Fruit fly (Drosophila melanogaster) whole organism, embryonic: ENCODE results near the gene CG8460.

Experiments
- ATbp ChIP-seq: fragments of 200-800 bp; sonication (Bioruptor generic); optimal IDR thresholded peaks from 2 replicates; lab custom pipeline; 2017; ENCODE audit warnings: missing biosample characterization, mild to moderate bottlenecking, missing genetic modification characterization, missing genetic modification reagents
- Asciz ChIP-seq: fragments of 200-800 bp; sonication (Bioruptor generic); optimal IDR thresholded peaks from 2 replicates; lab custom pipeline; 2017; ENCODE audit warnings: missing biosample characterization, mild to moderate bottlenecking, missing genetic modification characterization, missing genetic modification reagents
- B-H2 ChIP-seq: fragments of 200-800 bp; sonication (Bioruptor generic); optimal IDR thresholded peaks from 2 replicates; lab custom pipeline; 2018; ENCODE audit warnings: missing biosample characterization, mild to moderate bottlenecking, missing genetic modification characterization
- Bgb ChIP-seq: fragments of 200-800 bp; sonication (Bioruptor generic); IDR thresholded peaks from 2 replicates; pipeline ENCODE4 v1.3.6; 2022; ENCODE audit warnings: missing biosample characterization, missing genetic modification characterization; ENCODE audit not compliant: partially characterized antibody
- CG11456 ChIP-seq: fragments of 200-800 bp; sonication (Bioruptor generic); IDR thresholded peaks from 3 replicates; pipeline ENCODE4 v1.3.6; 2022; ENCODE audit warnings: missing biosample characterization, missing genetic modification characterization
- CG12299 ChIP-seq: fragments of 200-800 bp; sonication (Bioruptor generic); optimal IDR thresholded peaks from 2 replicates; lab custom pipeline; 2018; ENCODE audit warnings: missing biosample characterization, mild to moderate bottlenecking, missing genetic modification characterization
- CG13287 ChIP-seq: fragments of 200-800 bp; sonication (Bioruptor generic); IDR thresholded peaks from 2 replicates; pipeline ENCODE4 v1.3.6; 2022; ENCODE audit warnings: missing biosample characterization, missing genetic modification characterization; ENCODE audit not compliant: partially characterized antibody
- CG15479 ChIP-seq: fragments of 200-800 bp; sonication (Bioruptor generic); optimal IDR thresholded peaks from 3 replicates; lab custom pipeline; 2019; ENCODE audit warnings: missing biosample characterization, mild to moderate bottlenecking, missing genetic modification characterization, moderate library complexity
- CG1602 ChIP-seq: fragments of 200-800 bp; sonication (Bioruptor generic); optimal IDR thresholded peaks from 3 replicates; lab custom pipeline; 2016; ENCODE audit warnings: missing biosample characterization, missing genetic modification characterization
- CG18476 ChIP-seq: fragments of 200-800 bp; sonication (Bioruptor generic); optimal IDR thresholded peaks from 2 replicates; lab custom pipeline; 2016; ENCODE audit warnings: missing biosample characterization, mild to moderate bottlenecking, missing genetic modification characterization
- CG18619 ChIP-seq: fragments of 200-800 bp; sonication (Bioruptor generic); optimal IDR thresholded peaks from 3 replicates; lab custom pipeline; 2017; ENCODE audit warnings: missing biosample characterization, mild to moderate bottlenecking, missing genetic modification characterization
- CG2199 ChIP-seq: fragments of 200-800 bp; sonication (Bioruptor generic); IDR thresholded peaks from 3 replicates; pipeline ENCODE4 v1.3.6; 2022; ENCODE audit warnings: missing biosample characterization, missing genetic modification characterization
- CG2712 ChIP-seq: fragments of 200-800 bp; optimal IDR thresholded peaks from 3 replicates; lab custom pipeline; 2019; ENCODE audit warnings: missing biosample characterization, mild to moderate bottlenecking, missing genetic modification characterization, moderate library complexity
- CG30020 ChIP-seq: fragments of 200-800 bp; optimal IDR thresholded peaks from 2 replicates; lab custom pipeline; 2019; ENCODE audit warnings: missing biosample characterization, mild to moderate bottlenecking, missing genetic modification characterization, moderate library complexity
- CG3065 ChIP-seq: fragments of 200-800 bp; sonication (Bioruptor generic); optimal IDR thresholded peaks from 2 replicates; lab custom pipeline; 2016; ENCODE audit warnings: missing biosample characterization, missing genetic modification characterization
- CG31224 ChIP-seq: fragments of 200-800 bp; sonication (Bioruptor generic); IDR thresholded peaks from 2 replicates; pipeline ENCODE4 v1.3.6; 2022; ENCODE audit warnings: missing biosample characterization, missing genetic modification characterization
- CG34224 ChIP-seq: fragments of 200-800 bp; sonication (Bioruptor generic); IDR thresholded peaks from 3 replicates; pipeline ENCODE4 v1.3.6; 2022; ENCODE audit warnings: missing biosample characterization, missing genetic modification characterization; ENCODE audit not compliant: partially characterized antibody
- CG3847 ChIP-seq: fragments of 200-800 bp; sonication (Bioruptor generic); IDR thresholded peaks from 2 replicates; pipeline ENCODE4 v1.3.6; 2022; ENCODE audit warnings: missing biosample characterization, missing genetic modification characterization
- CG6689 ChIP-seq: fragments of 200-800 bp; sonication (Bioruptor generic); IDR thresholded peaks from 2 replicates; pipeline ENCODE4 v1.3.6; 2022; ENCODE audit warnings: missing biosample characterization, missing genetic modification characterization
- CG6813 ChIP-seq: fragments of 200-800 bp; sonication (Bioruptor generic); optimal IDR thresholded peaks from 2 replicates; lab custom pipeline; 2017; ENCODE audit warnings: missing biosample characterization, missing genetic modification characterization, mild to moderate bottlenecking, moderate library complexity, missing genetic modification reagents
- CG7357 ChIP-seq: fragments of 200-800 bp; sonication (Bioruptor generic); IDR thresholded peaks from 3 replicates; pipeline ENCODE4 v1.3.6; 2022; ENCODE audit warnings: missing biosample characterization, missing genetic modification characterization
- CG7372 ChIP-seq: fragments of 200-800 bp; sonication (Bioruptor generic); IDR thresholded peaks from 2 replicates; pipeline ENCODE4 v1.3.6; 2022; ENCODE audit warnings: missing biosample characterization, missing genetic modification characterization
- CG7556 ChIP-seq: fragments of 200-800 bp; sonication (Bioruptor generic); optimal IDR thresholded peaks from 2 replicates; lab custom pipeline; 2017; ENCODE audit warnings: missing biosample characterization, mild to moderate bottlenecking, missing genetic modification characterization
- CG7786 ChIP-seq: fragments of 200-800 bp; sonication (Bioruptor generic); optimal IDR thresholded peaks from 2 replicates; lab custom pipeline; 2016; ENCODE audit warnings: missing biosample characterization, missing genetic modification characterization
- CG8290 ChIP-seq, 3 experiments: fragments of 200-800 bp; sonication (Bioruptor generic); optimal IDR thresholded peaks; 2 replicates each; lab custom pipeline; 2016 to 2019; ENCODE audit warnings: missing biosample characterization in 3 of 3, missing genetic modification characterization in 3 of 3, mild to moderate bottlenecking in 2 of 3, moderate library complexity in 1 of 3
- Chrac-16 ChIP-seq: fragments of 200-800 bp; sonication (Bioruptor generic); optimal IDR thresholded peaks from 3 replicates; lab custom pipeline; 2016; ENCODE audit warnings: missing biosample characterization, missing genetic modification characterization
- H15 ChIP-seq: fragments of 200-800 bp; sonication (Bioruptor generic); IDR thresholded peaks from 3 replicates; pipeline ENCODE4 v1.3.6; 2022; ENCODE audit warnings: missing biosample characterization, missing genetic modification characterization
- HLH3B ChIP-seq: fragments of 200-800 bp; sonication (Bioruptor generic); IDR thresholded peaks from 2 replicates; pipeline ENCODE4 v1.3.6; 2022; ENCODE audit warnings: missing biosample characterization, missing genetic modification characterization
- HLH4C ChIP-seq: fragments of 200-800 bp; sonication (Bioruptor generic); IDR thresholded peaks from 3 replicates; pipeline ENCODE4 v1.3.6; 2022; ENCODE audit warnings: missing biosample characterization, missing genetic modification characterization; ENCODE audit not compliant: partially characterized antibody
- Lhr ChIP-seq: fragments of 200-800 bp; sonication (Bioruptor generic); optimal IDR thresholded peaks from 3 replicates; lab custom pipeline; 2017; ENCODE audit warnings: mild to moderate bottlenecking, missing biosample characterization, missing genetic modification reagents, missing genetic modification characterization
- NC2α ChIP-seq: fragments of 200-800 bp; sonication (Bioruptor generic); optimal IDR thresholded peaks from 2 replicates; lab custom pipeline; 2016; ENCODE audit warnings: missing biosample characterization, missing genetic modification characterization
- Oli ChIP-seq: fragments of 200-800 bp; sonication (Bioruptor generic); optimal IDR thresholded peaks from 2 replicates; lab custom pipeline; 2018; ENCODE audit warnings: missing biosample characterization, mild to moderate bottlenecking, missing genetic modification characterization, moderate library complexity
- Six4 ChIP-seq: fragments of 200-800 bp; sonication (Bioruptor generic); optimal IDR thresholded peaks from 2 replicates; lab custom pipeline; 2016; ENCODE audit warnings: missing biosample characterization, missing genetic modification characterization
- Sox100B ChIP-seq: fragments of 200-800 bp; sonication (Bioruptor generic); optimal IDR thresholded peaks from 3 replicates; lab custom pipeline; 2018; ENCODE audit warnings: missing biosample characterization, mild to moderate bottlenecking, missing genetic modification characterization
- TFAM ChIP-seq: fragments of 200-800 bp; sonication (Bioruptor generic); optimal IDR thresholded peaks from 2 replicates; lab custom pipeline; 2017; ENCODE audit warnings: missing biosample characterization, missing genetic modification characterization, inconsistent platforms
- ac ChIP-seq: fragments of 200-800 bp; sonication (Bioruptor generic); optimal IDR thresholded peaks from 3 replicates; lab custom pipeline; 2017; ENCODE audit warnings: missing biosample characterization, mild to moderate bottlenecking, missing genetic modification characterization
- al ChIP-seq: fragments of 200-800 bp; sonication (Bioruptor generic); IDR thresholded peaks from 2 replicates; pipeline ENCODE4 v1.3.6; 2022; ENCODE audit warnings: missing biosample characterization, missing genetic modification characterization
- br ChIP-seq: fragments of >200 bp; optimal IDR thresholded peaks from 2 replicates; lab custom pipeline; 2017
- caup ChIP-seq: fragments of 200-800 bp; sonication (Bioruptor generic); optimal IDR thresholded peaks from 3 replicates; lab custom pipeline; 2017; ENCODE audit warnings: missing biosample characterization, mild to moderate bottlenecking, missing genetic modification characterization, moderate library complexity; ENCODE audit not compliant: severe bottlenecking
- chif ChIP-seq, 2 experiments: fragments of 200-800 bp; sonication (Bioruptor generic); optimal IDR thresholded peaks; 3 replicates each; lab custom pipeline; 2016; ENCODE audit warnings: missing biosample characterization in 2 of 2, missing genetic modification characterization in 2 of 2
- dm ChIP-seq: fragments of 200-800 bp; sonication (Bioruptor generic); optimal IDR thresholded peaks from 3 replicates; lab custom pipeline; 2016; ENCODE audit warnings: missing biosample characterization, missing genetic modification characterization
- lilli ChIP-seq: fragments of 200-800 bp; sonication (Bioruptor generic); optimal IDR thresholded peaks from 3 replicates; lab custom pipeline; 2016; ENCODE audit warnings: missing biosample characterization, missing genetic modification characterization
- lmd ChIP-seq: fragments of 200-800 bp; sonication (Bioruptor generic); IDR thresholded peaks from 2 replicates; pipeline ENCODE4 v1.3.6; 2022; ENCODE audit warnings: missing biosample characterization, missing genetic modification characterization
- mirr ChIP-seq: fragments of 200-800 bp; sonication (Bioruptor generic); optimal IDR thresholded peaks from 3 replicates; lab custom pipeline; 2018; ENCODE audit warnings: missing biosample characterization, mild to moderate bottlenecking, missing genetic modification characterization
- nom ChIP-seq: fragments of 200-800 bp; sonication (Bioruptor generic); optimal IDR thresholded peaks from 2 replicates; lab custom pipeline; 2017; ENCODE audit warnings: missing biosample characterization, missing genetic modification characterization, mild to moderate bottlenecking, moderate library complexity, missing genetic modification reagents
- oc ChIP-seq: fragments of 200-800 bp; sonication (Bioruptor generic); optimal IDR thresholded peaks from 2 replicates; lab custom pipeline; 2018; ENCODE audit warnings: missing biosample characterization, mild to moderate bottlenecking, missing genetic modification characterization, moderate library complexity
- org-1 ChIP-seq: fragments of 200-800 bp; sonication (Bioruptor generic); optimal IDR thresholded peaks from 2 replicates; lab custom pipeline; 2017; ENCODE audit warnings: missing biosample characterization, missing genetic modification characterization
- sens-2 ChIP-seq: fragments of 200-800 bp; sonication (Bioruptor generic); IDR thresholded peaks from 2 replicates; pipeline ENCODE4 v1.3.6; 2022; ENCODE audit warnings: missing biosample characterization, missing genetic modification characterization
- trem ChIP-seq: fragments of 200-800 bp; optimal IDR thresholded peaks from 3 replicates; lab custom pipeline; 2019; ENCODE audit warnings: missing biosample characterization, mild to moderate bottlenecking, missing genetic modification characterization, moderate library complexity
- twi ChIP-seq: fragments of 200-800 bp; optimal IDR thresholded peaks from 2 replicates; lab custom pipeline; 2019; ENCODE audit warnings: missing biosample characterization, mild to moderate bottlenecking, missing genetic modification characterization, moderate library complexity

CG8460 gene

dm6 chr2L:8164219-8164618, 32.8 kb upstream of the CG8460 start (continued):
- TF ChIP-seq Asciz (GFP tag; lab: Kevin White, UChicago) (peak; percentile 97), Sox100B (GFP tag; lab: Kevin White, UChicago) (peak; percentile 87), CG7786 (peak; percentile 25), CG7556 (GFP tag; lab: Kevin White, UChicago) (peak; percentile 82), CG2712 (peak; percentile 84), Lhr (peak; percentile 84), chif (GFP tag; optimal IDR thresholded peaks at IDR 0.05; lab: Kevin White, UChicago) (peak; percentile 71 to 79), CG3847 (GFP tag; lab: Robert Waterston, UW) (no peak), CG34224 (GFP tag; lab: Robert Waterston, UW) (no peak), lilli (peak; percentile 45), NC2α (peak; percentile 77), CG30020 (tag; lab: Kevin White, UChicago) (peak; percentile 8), HLH3B (peak; percentile 50; the same call in 1 of the 2 replicates), Bgb (no peak), dm (GFP tag; lab: Kevin White, UChicago) (peak; percentile 39), CG6689 (GFP tag; lab: Robert Waterston, UW) (peak; percentile 62), CG18476 (GFP tag; lab: Kevin White, UChicago) (peak; percentile 78), CG8290 (GFP tag; optimal IDR thresholded peaks at IDR 0.05; lab: Kevin White, UChicago) (peak; percentile 70), CG8290 (tag; optimal IDR thresholded peaks at IDR 0.05; lab: Kevin White, UChicago) (peak; percentile 76 to 87), trem (tag; lab: Kevin White, UChicago) (peak; percentile 62), nom (GFP tag; lab: Kevin White, UChicago) (no peak), oc (tag; lab: Kevin White, UChicago) (peak; percentile 87), CG6813 (GFP tag; lab: Kevin White, UChicago) (peak; percentile 93), CG31224 (GFP tag; lab: Robert Waterston, UW) (no peak), ac (GFP tag; lab: Kevin White, UChicago) (peak; percentile 85), lmd (GFP tag; lab: Robert Waterston, UW) (no peak), CG15479 (GFP tag; lab: Kevin White, UChicago) (no peak), caup (GFP tag; lab: Kevin White, UChicago) (peak; percentile 79), H15 (GFP tag; lab: Robert Waterston, UW) (peak; percentile 50; the same call in 1 of the 3 replicates), br (lab: Kevin White, UChicago) (no peak), CG12299 (peak; percentile 76), mirr (GFP tag; lab: Kevin White, UChicago) (peak; percentile 39), Chrac-16 (no peak), CG7372 (no peak), HLH4C (no peak), CG2199 (peak; percentile 50; the same call in 1 of the 3 replicates), org-1 (GFP tag; lab: Kevin White, UChicago) (peak; percentile 82), twi (tag; lab: Kevin White, UChicago) (peak; percentile 81), al (GFP tag; lab: Robert Waterston, UW) (no peak), B-H2 (no peak), CG3065 (GFP tag; lab: Kevin White, UChicago) (peak; percentile 59), sens-2 (GFP tag; lab: Robert Waterston, UW) (peak; percentile 74), TFAM (peak; percentile 81), ATbp (GFP tag; lab: Kevin White, UChicago) (peak; percentile 98), CG1602 (peak; percentile 76), CG13287 (GFP tag; lab: Robert Waterston, UW) (no peak), Six4 (GFP tag; lab: Kevin White, UChicago) (peak; percentile 76), Oli (tag; lab: Kevin White, UChicago) (peak; percentile 58), CG18619 (GFP tag; lab: Kevin White, UChicago) (peak; percentile 82), CG7357 (GFP tag; lab: Robert Waterston, UW) (no peak), CG11456 (GFP tag; lab: Robert Waterston, UW) (no peak)
